Worm (Caenorhabditis elegans): ENCODE data around the gene C16C10.2.

ce11 chrIII:4152828-4153227, 25.6 kb downstream of the C16C10.2 start:
- no peak for TF ChIP-seq somi-1 (GFP tag; optimal IDR thresholded peaks at IDR 0.05)
- no peak for TF ChIP-seq ceh-79 (tag; optimal IDR thresholded peaks at IDR 0.05)
- TF ChIP-seq hsf-1 (GFP tag; IDR thresholded peaks at IDR 0.05), result no peak
- TF ChIP-seq snpc-4 (GFP tag; optimal IDR thresholded peaks at IDR 0.05), result no peak
- TF ChIP-seq snpc-4 (tag; optimal IDR thresholded peaks at IDR 0.05), result no peak
- no peak for TF ChIP-seq nhr-27 (tag; optimal IDR thresholded peaks at IDR 0.05)
- TF ChIP-seq lin-26 (GFP tag; IDR thresholded peaks at IDR 0.05), result no peak
- TF ChIP-seq ama-1 (optimal IDR thresholded peaks at IDR 0.05), result no peak
- no peak for TF ChIP-seq ama-1 (GFP tag; optimal IDR thresholded peaks at IDR 0.05)
- TF ChIP-seq madf-3 (GFP tag; IDR thresholded peaks at IDR 0.05), result 0 out of 2 replicates have a peak, but pooled peaks have one; percentile 33
